Fruit fly (Drosophila melanogaster): Measurements from ENCODE around the gene CG11899.

Gene CG11899

DNA sequence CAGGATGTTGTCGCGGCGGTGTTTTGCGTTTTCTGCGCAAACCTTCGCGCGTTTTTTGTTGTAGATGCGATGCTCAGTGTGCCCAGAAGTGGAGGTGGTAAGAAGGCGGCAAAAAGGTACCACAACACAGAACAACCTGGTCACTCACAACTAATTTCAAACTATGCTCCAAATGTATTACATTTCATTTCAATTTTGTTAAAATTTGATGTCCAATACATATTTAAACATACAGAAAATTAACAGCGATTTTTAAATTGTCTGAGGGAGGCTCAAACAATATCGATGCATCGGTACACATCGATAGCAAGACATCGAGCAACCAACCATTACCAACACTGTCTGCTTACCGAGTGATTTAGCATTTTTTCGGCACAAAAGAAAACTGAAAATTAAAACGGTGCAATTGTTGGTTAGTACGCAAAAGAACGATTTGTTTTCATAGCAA lies 47.0 kb upstream of the CG11899 start, which contains the start of the genes Slbp and Rpn2 (continued):
- TF ChIP-seq CG18619 (GFP tag; optimal IDR thresholded peaks at IDR 0.05) (no peak), CG12942 (GFP tag; optimal IDR thresholded peaks at IDR 0.05) (peak; percentile 2), Usf (GFP tag; optimal IDR thresholded peaks at IDR 0.05) (no peak), E2f2 (GFP tag; IDR thresholded peaks at IDR 0.05) (peak; percentile 81), CG10267 (tag; optimal IDR thresholded peaks at IDR 0.05) (peak; percentile 99), Blimp-1 (GFP tag; optimal IDR thresholded peaks at IDR 0.05) (no peak), sisA (GFP tag; IDR thresholded peaks at IDR 0.05) (no peak), Trl (optimal IDR thresholded peaks at IDR 0.05) (no peak), Trl (GFP tag; optimal IDR thresholded peaks at IDR 0.05) (peak; percentile 42), crc (GFP tag; optimal IDR thresholded peaks at IDR 0.05) (no peak), nerfin-2 (GFP tag; IDR thresholded peaks at IDR 0.05; ENCODE audit: partially characterized antibody) (peak; percentile 79), bab2 (GFP tag; optimal IDR thresholded peaks at IDR 0.05) (peak; percentile 34), crol (GFP tag; IDR thresholded peaks at IDR 0.05) (no peak), btn (GFP tag; optimal IDR thresholded peaks at IDR 0.05) (no peak), Fer1 (GFP tag; optimal IDR thresholded peaks at IDR 0.05) (peak; percentile 68), CG18599 (GFP tag; optimal IDR thresholded peaks at IDR 0.05) (peak; percentile 52), CG7556 (GFP tag; optimal IDR thresholded peaks at IDR 0.05) (peak; percentile 7), CG10654 (GFP tag; optimal IDR thresholded peaks at IDR 0.05) (no peak), MBD-R2 (GFP tag; IDR thresholded peaks at IDR 0.05) (peak; percentile 90), unc-4 (GFP tag; IDR thresholded peaks at IDR 0.05; ENCODE audit: partially characterized antibody) (peak; percentile 97), CG8924 (tag; optimal IDR thresholded peaks at IDR 0.05) (peak; percentile 49), Xrp1 (GFP tag; IDR thresholded peaks at IDR 0.05) (no peak), Hr78 (GFP tag; optimal IDR thresholded peaks at IDR 0.05) (no peak), oc (tag; optimal IDR thresholded peaks at IDR 0.05) (no peak), az2 (GFP tag; optimal IDR thresholded peaks at IDR 0.05) (peak; percentile 5), dpn (GFP tag; optimal IDR thresholded peaks at IDR 0.05) (peak; percentile 40 to 58), Poxn (GFP tag; IDR thresholded peaks at IDR 0.05) (no peak), fu2 (GFP tag; optimal IDR thresholded peaks at IDR 0.05) (peak; percentile 26), en (GFP tag; optimal IDR thresholded peaks at IDR 0.05) (peak; percentile 15), CG4820 (GFP tag; optimal IDR thresholded peaks at IDR 0.05) (peak; percentile 10), zen2 (GFP tag; IDR thresholded peaks at IDR 0.05; ENCODE audit: partially characterized antibody) (peak; percentile 87; the same call in 2 of the 3 replicates), CG11247 (GFP tag; IDR thresholded peaks at IDR 0.05) (no peak), dan (GFP tag; IDR thresholded peaks at IDR 0.05) (no peak), Max (GFP tag; optimal IDR thresholded peaks at IDR 0.05) (peak; percentile 43), sens-2 (GFP tag; IDR thresholded peaks at IDR 0.05) (no peak), CG3995 (GFP tag; optimal IDR thresholded peaks at IDR 0.05) (peak; percentile 41), slbo (GFP tag; IDR thresholded peaks at IDR 0.05) (peak; percentile 47), abd-A (tag; optimal IDR thresholded peaks at IDR 0.05) (no peak), Bdp1 (GFP tag; optimal IDR thresholded peaks at IDR 0.05) (peak; percentile 15), wor (GFP tag; IDR thresholded peaks at IDR 0.05) (no peak), CG12659 (GFP tag; optimal IDR thresholded peaks at IDR 0.05) (peak; percentile 82), psq (GFP tag; optimal IDR thresholded peaks at IDR 0.05) (no peak), grn (GFP tag; optimal IDR thresholded peaks at IDR 0.05) (no peak), phol (tag; optimal IDR thresholded peaks at IDR 0.05) (peak; percentile 71), Hr3 (GFP tag; optimal IDR thresholded peaks at IDR 0.05) (peak; percentile 42), CG2120 (GFP tag; optimal IDR thresholded peaks at IDR 0.05) (peak; percentile 75), Pdp1 (GFP tag; optimal IDR thresholded peaks at IDR 0.05) (peak; percentile 31 to 70), CG32767 (GFP tag; IDR thresholded peaks at IDR 0.05) (0 out of 2 replicates have a peak, but pooled peaks have one; percentile 9), otp (GFP tag; IDR thresholded peaks at IDR 0.05) (no peak), HmgD (GFP tag; optimal IDR thresholded peaks at IDR 0.05) (peak; percentile 62), Meics (GFP tag; optimal IDR thresholded peaks at IDR 0.05) (peak; percentile 30)

All from whole organism, embryonic.